Fruit fly (Drosophila melanogaster): ENCODE results near the gene Nmdar1.

DNA sequence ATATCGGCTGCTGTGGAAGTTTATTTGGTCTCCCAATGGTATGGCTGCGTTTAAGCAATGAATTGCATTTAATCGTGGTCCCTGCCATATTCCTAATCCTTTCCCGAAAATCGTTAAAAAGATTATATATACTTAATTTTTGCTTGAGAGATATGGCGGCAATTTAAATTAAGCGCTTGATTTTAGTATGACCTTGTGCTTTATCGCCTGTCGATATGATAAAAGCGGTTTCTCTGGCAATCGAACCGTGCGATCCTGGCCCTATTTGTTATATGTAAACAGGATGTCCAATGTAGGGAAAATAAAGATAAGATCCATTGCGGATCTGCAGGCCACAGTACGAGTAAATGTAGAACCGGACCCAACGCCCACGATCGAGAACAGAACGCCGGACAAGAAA is 31.7 kb upstream of the Nmdar1 start, which contains the start of gene Snm1:
- TF ChIP-seq Myc (optimal IDR thresholded peaks at IDR 0.05) (no peak), usp (GFP tag; optimal IDR thresholded peaks at IDR 0.05) (no peak), dl (GFP tag; optimal IDR thresholded peaks at IDR 0.05; ENCODE audit: insufficient read depth in 1 of 2, partially characterized antibody in 2 of 2) (no peak), Jra (GFP tag; optimal IDR thresholded peaks at IDR 0.05) (no peak), Mio (GFP tag; optimal IDR thresholded peaks at IDR 0.05) (no peak), OdsH (GFP tag; optimal IDR thresholded peaks at IDR 0.05) (no peak), dmrt93B (GFP tag; optimal IDR thresholded peaks at IDR 0.05) (no peak)
